Worm (Caenorhabditis elegans) whole organism, L1 larva: Measurements from ENCODE around the gene mam-2.

Experiments used
- C04F5.9 ChIP-seq: sonication (generic microtip); optimal IDR thresholded peaks from 2 replicates; lab custom pipeline; 2016; ENCODE audit warnings: missing genetic modification characterization, missing compliant biosample characterization
- C16A3.4 ChIP-seq: fragments of 150-350 bp; optimal IDR thresholded peaks from 2 replicates; lab custom pipeline; 2014; ENCODE audit warnings: missing biosample characterization, missing genetic modification characterization
- Y116A8C.19 ChIP-seq: sonication (generic microtip); optimal IDR thresholded peaks from 2 replicates; lab custom pipeline; 2016; ENCODE audit warnings: missing compliant biosample characterization, missing genetic modification characterization, borderline replicate concordance
- aha-1 ChIP-seq: fragments of 150-350 bp; optimal IDR thresholded peaks from 2 replicates; lab custom pipeline; 2014; ENCODE audit warnings: missing biosample characterization, missing genetic modification characterization
- alr-1 ChIP-seq: fragments of 200-800 bp; sonication (Bioruptor generic); optimal IDR thresholded peaks from 2 replicates; lab custom pipeline; 2018; ENCODE audit warnings: borderline replicate concordance, mild to moderate bottlenecking, missing genetic modification characterization, missing compliant biosample characterization
- blmp-1 ChIP-seq: fragments of 150-350 bp; optimal IDR thresholded peaks from 2 replicates; lab custom pipeline; 2014; ENCODE audit warnings: missing biosample characterization, missing genetic modification characterization
- ceh-8 ChIP-seq: fragments of 200-800 bp; sonication (Bioruptor generic); optimal IDR thresholded peaks from 2 replicates; lab custom pipeline; 2018; ENCODE audit warnings: mild to moderate bottlenecking, missing genetic modification characterization, moderate library complexity, missing compliant biosample characterization
- ces-1 ChIP-seq: fragments of 150-350 bp; optimal IDR thresholded peaks from 2 replicates; lab custom pipeline; 2014; ENCODE audit warnings: missing biosample characterization, missing genetic modification reagents, missing genetic modification characterization
- dpl-1 ChIP-seq, 3 experiments: fragments of 150-350 bp in 2 of 3; sonication (generic microtip) in 1 of 3; optimal IDR thresholded peaks; 2 replicates each; lab custom pipeline; 2014 to 2017; ENCODE audit warnings: missing biosample characterization in 3 of 3, missing genetic modification characterization in 3 of 3, missing genetic modification reagents in 3 of 3
- dsc-1 ChIP-seq: sonication (generic microtip); optimal IDR thresholded peaks from 2 replicates; lab custom pipeline; 2016; ENCODE audit warnings: mild to moderate bottlenecking, missing genetic modification characterization, missing compliant biosample characterization
- efl-1 ChIP-seq, 4 experiments: fragments of 150-350 bp; optimal IDR thresholded peaks in 3 of 4; peaks in 1 of 4; 1 replicate in 1 of 4; 2 replicates in 3 of 4; lab custom pipeline; 2014; ENCODE audit warnings: missing biosample characterization in 2 of 4, missing genetic modification characterization in 2 of 4, missing genetic modification reagents in 2 of 4
- efl-3 ChIP-seq: fragments of 200-800 bp; sonication (Bioruptor generic); optimal IDR thresholded peaks from 2 replicates; lab custom pipeline; 2018; ENCODE audit warnings: mild to moderate bottlenecking, missing genetic modification characterization, missing compliant biosample characterization
- egl-13 ChIP-seq: sonication (generic microtip); optimal IDR thresholded peaks from 2 replicates; lab custom pipeline; 2016; ENCODE audit warnings: missing genotype, missing genetic modification reagents, missing genetic modification characterization, missing compliant biosample characterization
- elt-3 ChIP-seq, 6 experiments: fragments of 150-350 bp in 1 of 6; sonication (generic microtip); optimal IDR thresholded peaks; 2 replicates each; lab custom pipeline; 2017 to 2018; ENCODE audit warnings: missing biosample characterization in 6 of 6, missing genetic modification characterization in 6 of 6, inconsistent platforms in 1 of 6
- fkh-8 ChIP-seq: sonication (generic microtip); optimal IDR thresholded peaks from 2 replicates; lab custom pipeline; 2016; ENCODE audit warnings: mild to moderate bottlenecking, missing genetic modification characterization, missing compliant biosample characterization
- hlh-17 ChIP-seq: fragments of 200-800 bp; sonication (Bioruptor generic); optimal IDR thresholded peaks from 2 replicates; lab custom pipeline; 2018; ENCODE audit warnings: missing genetic modification characterization, mild to moderate bottlenecking, missing compliant biosample characterization, moderate library complexity, borderline replicate concordance
- hlh-4 ChIP-seq: sonication (generic microtip); optimal IDR thresholded peaks from 2 replicates; lab custom pipeline; 2016; ENCODE audit warnings: mild to moderate bottlenecking, missing genetic modification characterization, missing compliant biosample characterization
- isw-1 ChIP-seq: fragments of 200-800 bp; sonication (Bioruptor generic); IDR thresholded peaks from 2 replicates; pipeline ENCODE4 v1.3.6; 2022; ENCODE audit warnings: missing genetic modification characterization, missing compliant biosample characterization
- jun-1 ChIP-seq: fragments of 150-350 bp; optimal IDR thresholded peaks from 2 replicates; lab custom pipeline; 2014; ENCODE audit warnings: missing biosample characterization, missing genetic modification reagents, missing genetic modification characterization
- lin-13 ChIP-seq: fragments of 150-350 bp; optimal IDR thresholded peaks from 2 replicates; lab custom pipeline; 2014; ENCODE audit warnings: missing biosample characterization, missing genetic modification reagents, missing genetic modification characterization
- lin-14 ChIP-seq: fragments of 200-800 bp; sonication (Bioruptor generic); optimal IDR thresholded peaks from 2 replicates; lab custom pipeline; 2018; ENCODE audit warnings: mild to moderate bottlenecking, missing genetic modification characterization, moderate library complexity, missing compliant biosample characterization
- lin-15B ChIP-seq: fragments of 150-350 bp; sonication (generic microtip); optimal IDR thresholded peaks from 3 replicates; lab custom pipeline; 2014; ENCODE audit warnings: missing biosample characterization, missing genetic modification characterization
- lsy-2 ChIP-seq, 2 experiments: fragments of 150-350 bp; optimal IDR thresholded peaks; 2 replicates each; lab custom pipeline; 2014; ENCODE audit warnings: missing biosample characterization in 2 of 2, missing genetic modification characterization in 2 of 2
- mep-1 ChIP-seq: fragments of 150-350 bp; optimal IDR thresholded peaks from 2 replicates; lab custom pipeline; 2014; ENCODE audit warnings: missing biosample characterization, missing genetic modification characterization
- nhr-12 ChIP-seq: sonication (generic microtip); optimal IDR thresholded peaks from 2 replicates; lab custom pipeline; 2017; ENCODE audit warnings: missing biosample characterization, missing genetic modification characterization
- nhr-20 ChIP-seq: sonication (generic microtip); optimal IDR thresholded peaks from 2 replicates; lab custom pipeline; 2016; ENCODE audit warnings: mild to moderate bottlenecking, missing genetic modification characterization, missing compliant biosample characterization
- nhr-237 ChIP-seq: fragments of 150-350 bp; optimal IDR thresholded peaks from 2 replicates; lab custom pipeline; 2014; ENCODE audit warnings: missing biosample characterization, missing genetic modification characterization
- nhr-47 ChIP-seq: sonication (generic microtip); optimal IDR thresholded peaks from 2 replicates; lab custom pipeline; 2016; ENCODE audit warnings: mild to moderate bottlenecking, missing genetic modification characterization, moderate library complexity, missing compliant biosample characterization
- nhr-71 ChIP-seq: sonication (generic microtip); optimal IDR thresholded peaks from 2 replicates; lab custom pipeline; 2016; ENCODE audit warnings: mild to moderate bottlenecking, missing genetic modification characterization, moderate library complexity, missing compliant biosample characterization
- nhr-76 ChIP-seq: sonication (generic microtip); optimal IDR thresholded peaks from 2 replicates; lab custom pipeline; 2017; ENCODE audit warnings: missing biosample characterization, missing genetic modification characterization
- nhr-77 ChIP-seq: fragments of 150-350 bp; optimal IDR thresholded peaks from 2 replicates; lab custom pipeline; 2014; ENCODE audit warnings: missing biosample characterization, missing genetic modification characterization
- nhr-85 ChIP-seq: sonication (generic microtip); peaks from one replicate; lab custom pipeline; 2016; ENCODE audit warnings: missing genetic modification characterization, inconsistent platforms, missing compliant biosample characterization
- nhr-90 ChIP-seq: sonication (generic microtip); optimal IDR thresholded peaks from 2 replicates; lab custom pipeline; 2016; ENCODE audit warnings: mild to moderate bottlenecking, missing genetic modification characterization, missing compliant biosample characterization; ENCODE audit not compliant: poor library complexity
- pqm-1 ChIP-seq: sonication (generic microtip); optimal IDR thresholded peaks from 3 replicates; lab custom pipeline; 2017; ENCODE audit warnings: missing biosample characterization, missing genetic modification characterization
- rnt-1 ChIP-seq: sonication (generic microtip); optimal IDR thresholded peaks from 2 replicates; lab custom pipeline; 2016; ENCODE audit warnings: mild to moderate bottlenecking, missing genetic modification characterization, moderate library complexity, missing compliant biosample characterization
- skn-1 ChIP-seq: fragments of 150-350 bp; optimal IDR thresholded peaks from 2 replicates; lab custom pipeline; 2014; ENCODE audit warnings: missing biosample characterization, missing genetic modification characterization
- snpc-4 ChIP-seq: fragments of 150-350 bp; optimal IDR thresholded peaks from 2 replicates; lab custom pipeline; 2014; ENCODE audit warnings: missing biosample characterization, missing genetic modification characterization
- snu-23 ChIP-seq: sonication (generic microtip); optimal IDR thresholded peaks from 2 replicates; lab custom pipeline; 2016; ENCODE audit warnings: missing genetic modification characterization, missing compliant biosample characterization
- sptf-1 ChIP-seq: fragments of 150-350 bp; optimal IDR thresholded peaks from 2 replicates; lab custom pipeline; 2014; ENCODE audit warnings: missing biosample characterization, missing genetic modification characterization
- sup-37 ChIP-seq: fragments of 200-800 bp; sonication (Bioruptor generic); optimal IDR thresholded peaks from 2 replicates; lab custom pipeline; 2018; ENCODE audit warnings: mild to moderate bottlenecking, missing genetic modification characterization, missing compliant biosample characterization
- tbx-2 ChIP-seq: sonication (generic microtip); optimal IDR thresholded peaks from 2 replicates; lab custom pipeline; 2016; ENCODE audit warnings: missing genetic modification characterization, missing compliant biosample characterization
- unc-30 ChIP-seq: sonication (generic microtip); optimal IDR thresholded peaks from 2 replicates; lab custom pipeline; 2017; ENCODE audit warnings: missing biosample characterization, missing genetic modification characterization
- unc-86 ChIP-seq: sonication (generic microtip); optimal IDR thresholded peaks from 2 replicates; lab custom pipeline; 2016; ENCODE audit warnings: missing genetic modification characterization, missing compliant biosample characterization
- unc-98 ChIP-seq: fragments of 200-800 bp; sonication (Bioruptor generic); IDR thresholded peaks from 2 replicates; pipeline ENCODE4 v1.3.6; 2022; ENCODE audit warnings: missing genetic modification characterization, missing compliant biosample characterization
- xbp-1 ChIP-seq: sonication (generic microtip); optimal IDR thresholded peaks from 2 replicates; lab custom pipeline; 2016; ENCODE audit warnings: missing genetic modification characterization, missing compliant biosample characterization
- zip-4 ChIP-seq: fragments of 200-800 bp; sonication (Bioruptor generic); optimal IDR thresholded peaks from 2 replicates; lab custom pipeline; 2018; ENCODE audit warnings: mild to moderate bottlenecking, missing genetic modification characterization, moderate library complexity, missing compliant biosample characterization
- ztf-4 ChIP-seq: fragments of 150-350 bp; optimal IDR thresholded peaks from 2 replicates; lab custom pipeline; 2014; ENCODE audit warnings: missing biosample characterization, missing genetic modification characterization

Gene mam-2

ce11 chrIV:9948035-9948434 lies 35.0 kb upstream of the mam-2 start (continued):
- no peak for TF ChIP-seq unc-98 (GFP tag; lab: Robert Waterston, UW)
- peak; percentile 39 for TF ChIP-seq snu-23 (GFP tag; lab: Kevin White, UChicago)

ce11 chrIV:9953333-9953732 lies 29.7 kb upstream of the mam-2 start, which contains the start of gene gon-1:
Gene gon-1 (minus strand): TSS chrIV:9953433.
- no peak for TF ChIP-seq tbx-2
- no peak for TF ChIP-seq nhr-76 (tag; lab: Kevin White, UChicago)
- TF ChIP-seq rnt-1 (tag; lab: Kevin White, UChicago): no peak
- TF ChIP-seq isw-1 (GFP tag; lab: Robert Waterston, UW): no peak
- no peak for TF ChIP-seq dsc-1 (tag; lab: Kevin White, UChicago)
- TF ChIP-seq efl-1 (optimal IDR thresholded peaks at IDR 0.05; lab: Kevin White, UChicago): no peak
- no peak for TF ChIP-seq efl-1 (GFP tag; optimal IDR thresholded peaks at IDR 0.05 in 1 of 2; lab: Kevin White, UChicago)
- no peak for TF ChIP-seq egl-13
- no peak for TF ChIP-seq lsy-2 (tag; optimal IDR thresholded peaks at IDR 0.05; lab: Kevin White, UChicago)
- TF ChIP-seq aha-1 (tag; lab: Kevin White, UChicago): no peak
- no peak for TF ChIP-seq unc-30
- no peak for TF ChIP-seq fkh-8 (tag; lab: Kevin White, UChicago)
- TF ChIP-seq ztf-4 (tag; lab: Kevin White, UChicago): no peak
- TF ChIP-seq dpl-1 (GFP tag; optimal IDR thresholded peaks at IDR 0.05; lab: Kevin White, UChicago): no peak
- TF ChIP-seq lin-13 (GFP tag; lab: Kevin White, UChicago): no peak
- TF ChIP-seq C04F5.9 (tag; lab: Kevin White, UChicago): no peak
- no peak for TF ChIP-seq unc-86 (tag; lab: Kevin White, UChicago)
- TF ChIP-seq ces-1 (GFP tag; lab: Kevin White, UChicago): no peak
- TF ChIP-seq nhr-12: no peak
- no peak for TF ChIP-seq nhr-47 (tag; lab: Kevin White, UChicago)
- TF ChIP-seq snpc-4 (tag; lab: Kevin White, UChicago): no peak

ce11 chrIV:9963945-9964344 lies 19.1 kb upstream of the mam-2 start, which contains the start of gene T13H10.2:
Gene T13H10.2 (plus strand): TSS chrIV:9964245.
- no peak for TF ChIP-seq lin-13 (GFP tag; lab: Kevin White, UChicago)
- no peak for TF ChIP-seq elt-3 (tag; optimal IDR thresholded peaks at IDR 0.05; lab: Kevin White, UChicago)

ce11 chrIV:9969081-9969480 lies 13.9 kb upstream of the mam-2 start, which contains the start of the genes kin-5 and C47E12.11:
Gene kin-5 (minus strand): TSS chrIV:9969181.
Gene C47E12.11 (plus strand): TSS chrIV:9969400.
- no peak for TF ChIP-seq lin-15B (tag; lab: Kevin White, UChicago)
- no peak for TF ChIP-seq nhr-20 (tag; lab: Kevin White, UChicago)
- TF ChIP-seq hlh-4 (tag; lab: Kevin White, UChicago): no peak
- no peak for TF ChIP-seq ztf-4 (tag; lab: Kevin White, UChicago)
- TF ChIP-seq hlh-17 (GFP tag; lab: Kevin White, UChicago): no peak
- TF ChIP-seq nhr-237: no peak
- TF ChIP-seq sup-37: no peak
- TF ChIP-seq alr-1 (tag; lab: Kevin White, UChicago): no peak
- no peak for TF ChIP-seq ceh-8 (GFP tag; lab: Kevin White, UChicago)
- no peak for TF ChIP-seq nhr-77 (tag; lab: Kevin White, UChicago)
- no peak for TF ChIP-seq blmp-1

ce11 chrIV:9972629-9973028 lies 10.4 kb upstream of the mam-2 start, which contains the start of the genes C47E12.12 and C47E12.10:
Gene C47E12.12 (minus strand): TSS chrIV:9972729.
Gene C47E12.10 (plus strand): TSS chrIV:9972800.
- no peak for TF ChIP-seq nhr-20 (tag; lab: Kevin White, UChicago)
- no peak for TF ChIP-seq lin-14 (GFP tag; lab: Kevin White, UChicago)
- TF ChIP-seq nhr-85 (tag; lab: Kevin White, UChicago): no peak
- no peak for TF ChIP-seq Y116A8C.19 (tag; lab: Kevin White, UChicago)
- no peak for TF ChIP-seq nhr-90 (tag; lab: Kevin White, UChicago)
- no peak for TF ChIP-seq jun-1 (tag; lab: Kevin White, UChicago)
- TF ChIP-seq dsc-1 (tag; lab: Kevin White, UChicago): no peak
- TF ChIP-seq nhr-71 (tag; lab: Kevin White, UChicago): no peak
- TF ChIP-seq skn-1 (tag; lab: Kevin White, UChicago): no peak
- no peak for TF ChIP-seq efl-3 (GFP tag; lab: Kevin White, UChicago)
- no peak for TF ChIP-seq C16A3.4 (tag; lab: Kevin White, UChicago)
- TF ChIP-seq pqm-1 (tag; lab: Kevin White, UChicago): no peak
- TF ChIP-seq sptf-1 (tag; lab: Kevin White, UChicago): no peak
- TF ChIP-seq nhr-77 (tag; lab: Kevin White, UChicago): no peak
- no peak for TF ChIP-seq zip-4 (GFP tag; lab: Kevin White, UChicago)
- no peak for TF ChIP-seq xbp-1
- TF ChIP-seq mep-1 (tag; lab: Kevin White, UChicago): no peak
